Worm (Caenorhabditis elegans) whole organism, young adult: Measurements from ENCODE around the gene C09B9.7.
"Not testable (repeated sequence)": the region's sequence is repeated elsewhere in the genome, so short reads cannot be mapped to it uniquely, and the experiment has no call there.

Source experiments
- D2030.7 ChIP-seq: fragments of 200-800 bp; sonication (Bioruptor generic); IDR thresholded peaks from 2 replicates; pipeline ENCODE4 v1.3.6; 2022; ENCODE audit warnings: missing genetic modification reagents, missing genetic modification characterization, missing compliant biosample characterization
- F23B12.7 ChIP-seq: sonication (generic microtip); optimal IDR thresholded peaks from 2 replicates; lab custom pipeline; 2017; ENCODE audit warnings: missing genetic modification characterization, mild to moderate bottlenecking, missing compliant biosample characterization, antibody characterized with exemption, moderate library complexity; ENCODE audit not compliant: insufficient read depth
- F49E8.2 ChIP-seq: sonication (generic microtip); optimal IDR thresholded peaks from 3 replicates; lab custom pipeline; 2017; ENCODE audit warnings: missing genetic modification characterization, mild to moderate bottlenecking, missing compliant biosample characterization, antibody characterized with exemption, moderate library complexity; ENCODE audit not compliant: insufficient read depth
- F52B5.7 ChIP-seq: sonication (generic microtip); optimal IDR thresholded peaks from 2 replicates; lab custom pipeline; 2016; ENCODE audit warnings: mild to moderate bottlenecking, missing genetic modification characterization, missing compliant biosample characterization
- F57A8.1 ChIP-seq: fragments of 200-800 bp; sonication (Bioruptor generic); optimal IDR thresholded peaks from 2 replicates; lab custom pipeline; 2018; ENCODE audit warnings: mild to moderate bottlenecking, missing genetic modification characterization, moderate library complexity, missing compliant biosample characterization
- K11D2.4 ChIP-seq: fragments of 200-800 bp; sonication (Bioruptor generic); IDR thresholded peaks from 2 replicates; pipeline ENCODE4 v1.3.6; 2022; ENCODE audit warnings: missing genetic modification reagents, missing genetic modification characterization, missing compliant biosample characterization
- T07F8.4 ChIP-seq: sonication (generic microtip); optimal IDR thresholded peaks from 2 replicates; lab custom pipeline; 2016; ENCODE audit warnings: mild to moderate bottlenecking, missing genetic modification characterization, moderate library complexity, missing compliant biosample characterization
- Y53F4B.3 ChIP-seq: fragments of 200-800 bp; sonication (Bioruptor generic); IDR thresholded peaks from 2 replicates; pipeline ENCODE4 v1.3.6; 2022; ENCODE audit warnings: missing genetic modification reagents, missing genetic modification characterization, missing compliant biosample characterization
- Y95B8A.8 ChIP-seq: fragments of 200-800 bp; sonication (Bioruptor generic); IDR thresholded peaks from 2 replicates; pipeline ENCODE4 v1.3.6; 2022; ENCODE audit warnings: missing genetic modification reagents, missing genetic modification characterization, missing compliant biosample characterization
- ZK185.1 ChIP-seq: sonication (generic microtip); optimal IDR thresholded peaks from 2 replicates; lab custom pipeline; 2016; ENCODE audit warnings: mild to moderate bottlenecking, missing genetic modification characterization, missing compliant biosample characterization; ENCODE audit not compliant: poor library complexity, severe bottlenecking
- athp-1 ChIP-seq: sonication (generic microtip); optimal IDR thresholded peaks from 2 replicates; lab custom pipeline; 2017; ENCODE audit warnings: mild to moderate bottlenecking, missing genetic modification characterization, missing compliant biosample characterization
- bed-1 ChIP-seq: fragments of 200-800 bp; sonication (Bioruptor generic); IDR thresholded peaks from 2 replicates; pipeline ENCODE4 v1.3.6; 2022; ENCODE audit warnings: missing genetic modification reagents, missing genetic modification characterization, missing compliant biosample characterization
- ceh-79 ChIP-seq: sonication (generic microtip); optimal IDR thresholded peaks from 2 replicates; lab custom pipeline; 2017; ENCODE audit warnings: mild to moderate bottlenecking, missing genetic modification characterization, missing compliant biosample characterization
- dox-1 ChIP-seq: fragments of 200-800 bp; sonication (Bioruptor generic); IDR thresholded peaks from 2 replicates; pipeline ENCODE4 v1.3.6; 2022; ENCODE audit warnings: missing genetic modification reagents, missing genetic modification characterization, missing compliant biosample characterization
- ets-4 ChIP-seq: fragments of 200-800 bp; sonication (Bioruptor generic); optimal IDR thresholded peaks from 2 replicates; lab custom pipeline; 2018; ENCODE audit warnings: mild to moderate bottlenecking, missing genetic modification characterization, missing compliant biosample characterization
- hlh-12 ChIP-seq: sonication (generic microtip); optimal IDR thresholded peaks from 2 replicates; lab custom pipeline; 2016; ENCODE audit warnings: missing genetic modification characterization, missing compliant biosample characterization
- hmg-20 ChIP-seq: fragments of 200-800 bp; sonication (Bioruptor generic); IDR thresholded peaks from 2 replicates; pipeline ENCODE4 v1.3.6; 2022; ENCODE audit warnings: missing genetic modification reagents, missing genetic modification characterization, missing compliant biosample characterization
- let-607 ChIP-seq, 2 experiments: fragments of 200-800 bp in 1 of 2; sonication (Bioruptor generic) in 1 of 2; sonication (generic microtip) in 1 of 2; optimal IDR thresholded peaks; 2 replicates each; lab custom pipeline; 2016 to 2018; ENCODE audit warnings: mild to moderate bottlenecking in 2 of 2, missing compliant biosample characterization in 2 of 2, missing genetic modification characterization in 2 of 2, moderate library complexity in 2 of 2, missing genotype in 1 of 2
- lin-35 ChIP-seq, 3 experiments: fragments of 150-350 bp in 2 of 3; sonication (generic microtip) in 1 of 3; optimal IDR thresholded peaks; 2 replicates each; lab custom pipeline; 2014 to 2018; ENCODE audit warnings: missing biosample characterization in 3 of 3, missing genetic modification characterization in 3 of 3, missing genetic modification reagents in 3 of 3
- lir-1 ChIP-seq: fragments of 200-800 bp; sonication (Bioruptor generic); conservative IDR thresholded peaks from 2 replicates; pipeline ENCODE4 v1.3.6; 2022; ENCODE audit warnings: missing genetic modification reagents, missing genetic modification characterization, missing compliant biosample characterization
- lsy-27 ChIP-seq: sonication (generic microtip); optimal IDR thresholded peaks from 2 replicates; lab custom pipeline; 2017; ENCODE audit warnings: missing genetic modification characterization, mild to moderate bottlenecking, missing compliant biosample characterization, antibody characterized with exemption, missing genotype, borderline replicate concordance; ENCODE audit not compliant: insufficient read depth
- madf-8 ChIP-seq: fragments of 200-800 bp; sonication (Bioruptor generic); conservative IDR thresholded peaks from 2 replicates; pipeline ENCODE4 v1.3.6; 2022; ENCODE audit warnings: missing genetic modification reagents, missing genetic modification characterization, missing compliant biosample characterization
- mes-4 ChIP-seq: sonication (generic microtip); optimal IDR thresholded peaks from 2 replicates; lab custom pipeline; 2016; ENCODE audit warnings: missing genotype, missing genetic modification characterization, missing compliant biosample characterization
- nfya-1 ChIP-seq: sonication (generic microtip); optimal IDR thresholded peaks from 2 replicates; lab custom pipeline; 2017; ENCODE audit warnings: antibody characterized with exemption, missing compliant biosample characterization, missing genetic modification characterization, borderline replicate concordance; ENCODE audit not compliant: insufficient read depth
- nhr-179 ChIP-seq: sonication (generic microtip); optimal IDR thresholded peaks from 2 replicates; lab custom pipeline; 2016; ENCODE audit warnings: mild to moderate bottlenecking, missing genetic modification characterization, missing compliant biosample characterization
- nhr-80 ChIP-seq: sonication (generic microtip); optimal IDR thresholded peaks from 2 replicates; lab custom pipeline; 2016; ENCODE audit warnings: missing genetic modification characterization, missing compliant biosample characterization
- sdz-38 ChIP-seq: sonication (generic microtip); optimal IDR thresholded peaks from 2 replicates; lab custom pipeline; 2016; ENCODE audit warnings: missing genotype, missing genetic modification characterization, missing compliant biosample characterization
- sea-2 ChIP-seq: fragments of 200-800 bp; sonication (Bioruptor generic); IDR thresholded peaks from 2 replicates; pipeline ENCODE4 v1.3.6; 2022; ENCODE audit warnings: missing genetic modification characterization, missing compliant biosample characterization
- zfh-2 ChIP-seq: fragments of 200-800 bp; sonication (Bioruptor generic); conservative IDR thresholded peaks from 2 replicates; pipeline ENCODE4 v1.3.6; 2022; ENCODE audit warnings: missing genetic modification reagents, missing genetic modification characterization, missing compliant biosample characterization
- ztf-18 ChIP-seq: sonication (generic microtip); optimal IDR thresholded peaks from 2 replicates; lab custom pipeline; 2016; ENCODE audit warnings: missing genotype, mild to moderate bottlenecking, missing genetic modification characterization, missing compliant biosample characterization
- ztf-22 ChIP-seq: fragments of 200-800 bp; sonication (Bioruptor generic); optimal IDR thresholded peaks from 2 replicates; lab custom pipeline; 2018; ENCODE audit warnings: mild to moderate bottlenecking, missing genetic modification characterization, moderate library complexity, missing compliant biosample characterization

Gene C09B9.7

DNA sequence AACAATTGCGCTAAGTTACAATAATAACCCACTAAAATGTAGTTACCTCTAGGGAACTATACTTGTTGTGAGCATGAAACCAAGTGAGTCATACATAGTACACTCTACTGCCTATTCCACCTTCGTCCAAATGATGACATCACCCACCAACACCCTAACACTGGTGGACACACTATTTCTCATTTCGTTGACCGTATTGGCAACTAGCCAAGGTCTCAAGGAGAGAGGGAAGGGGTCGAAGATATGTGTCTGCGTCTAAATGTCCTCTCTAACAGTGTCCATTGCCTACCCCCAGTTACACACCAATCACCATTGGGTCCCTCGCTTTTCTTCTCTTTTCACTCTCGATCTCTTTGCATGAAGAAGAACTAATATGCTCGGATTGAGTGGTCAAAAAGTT is 17.0 kb upstream of the C09B9.7 start:
- TF ChIP-seq nfya-1 (tag; lab: Kevin White, UChicago) (no peak), dox-1 (GFP tag; lab: Robert Waterston, UW) (no peak), athp-1 (tag; lab: Kevin White, UChicago) (no peak)

DNA sequence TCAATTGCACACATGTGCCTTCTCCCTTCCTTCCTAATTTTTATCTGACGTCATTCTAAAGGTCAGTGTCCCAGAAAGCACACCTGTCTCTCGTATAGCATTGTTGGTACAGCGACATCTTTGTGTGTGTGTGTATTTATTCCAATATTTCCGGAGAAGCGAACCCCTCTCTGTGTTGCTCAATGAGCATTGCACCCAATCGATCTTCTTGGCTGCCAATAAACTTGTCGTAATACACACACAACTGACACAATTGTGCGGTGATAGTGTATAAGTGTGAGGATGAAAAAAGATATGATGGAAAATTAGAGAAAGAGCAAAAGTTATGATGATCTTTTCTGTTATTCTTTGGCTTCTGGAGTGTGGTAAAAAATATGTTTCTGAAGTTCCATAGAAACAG is 15.7 kb upstream of the C09B9.7 start:
- TF ChIP-seq D2030.7 (GFP tag; lab: Robert Waterston, UW) (no peak), ztf-18 (tag; lab: Kevin White, UChicago) (no peak), F52B5.7 (no peak), madf-8 (GFP tag; lab: Robert Waterston, UW) (no peak), nhr-80 (no peak), lsy-27 (no peak), lin-35 (GFP tag; optimal IDR thresholded peaks at IDR 0.05; lab: Kevin White, UChicago) (no peak), bed-1 (GFP tag; lab: Robert Waterston, UW) (no peak)

DNA sequence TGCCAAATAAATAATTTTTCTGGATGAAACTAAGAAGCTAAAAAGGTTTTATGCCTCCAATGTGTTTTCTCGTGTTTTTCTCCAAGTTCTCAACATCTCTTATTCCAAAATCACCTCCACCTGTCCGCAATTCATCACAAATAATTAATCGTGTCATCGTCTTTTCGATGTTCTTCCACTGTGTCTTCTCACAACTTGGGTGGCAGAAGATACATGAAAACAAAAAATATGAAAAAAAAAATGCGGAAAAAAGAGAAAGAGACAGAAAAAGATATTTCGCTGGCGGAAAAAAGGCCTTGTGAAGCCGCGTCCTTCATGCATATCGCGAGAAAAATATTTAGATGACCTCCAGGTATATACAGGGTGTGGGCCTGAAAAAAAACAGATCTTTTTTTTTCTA is 13.0 kb upstream of the C09B9.7 start:
- no peak for TF ChIP-seq nhr-179 (tag; lab: Kevin White, UChicago)
- no peak for TF ChIP-seq sea-2 (GFP tag; lab: Robert Waterston, UW)
- TF ChIP-seq F49E8.2 (tag; lab: Kevin White, UChicago) = no peak
- TF ChIP-seq ZK185.1 (tag; lab: Kevin White, UChicago) = no peak
- no peak for TF ChIP-seq K11D2.4
- no peak for TF ChIP-seq F23B12.7
- TF ChIP-seq ets-4 = no peak
- TF ChIP-seq Y95B8A.8 = no peak
- no peak for TF ChIP-seq mes-4 (tag; lab: Kevin White, UChicago)
- no peak for TF ChIP-seq Y53F4B.3 (GFP tag; lab: Robert Waterston, UW)
- no peak for TF ChIP-seq F57A8.1 (GFP tag; lab: Kevin White, UChicago)
- no peak for TF ChIP-seq T07F8.4

DNA sequence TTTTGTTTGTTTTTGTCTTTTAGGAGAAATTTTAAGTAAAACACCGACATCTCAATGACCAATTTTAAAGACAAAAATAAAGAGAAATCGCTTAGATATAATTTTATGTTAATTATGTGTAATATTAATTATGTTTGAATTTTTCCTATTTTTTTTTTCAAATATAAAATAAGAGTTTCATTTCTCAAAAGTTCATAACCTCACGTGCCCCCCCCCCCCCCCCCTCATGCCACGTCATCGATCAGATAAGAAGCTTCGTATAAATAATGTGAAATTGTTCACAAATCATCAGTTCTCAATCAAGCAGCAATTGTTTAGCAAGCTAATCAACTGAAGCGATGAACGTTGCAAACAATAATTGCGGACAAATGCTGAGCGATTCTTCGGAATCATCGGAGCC is 9.7 kb upstream of the C09B9.7 start, which contains the start of gene C02B10.6:
TSS of gene C02B10.6 (plus strand) at position 301 of the 400 bp plus-strand sequence.
- TF ChIP-seq let-607 (tag; optimal IDR thresholded peaks at IDR 0.05; lab: Kevin White, UChicago); ztf-22 (GFP tag; lab: Kevin White, UChicago); ceh-79 (tag; lab: Kevin White, UChicago): not testable (repeated sequence)
- TF ChIP-seq, all 124 proteins: peak for 0; not testable (repeated sequence) for 124

DNA sequence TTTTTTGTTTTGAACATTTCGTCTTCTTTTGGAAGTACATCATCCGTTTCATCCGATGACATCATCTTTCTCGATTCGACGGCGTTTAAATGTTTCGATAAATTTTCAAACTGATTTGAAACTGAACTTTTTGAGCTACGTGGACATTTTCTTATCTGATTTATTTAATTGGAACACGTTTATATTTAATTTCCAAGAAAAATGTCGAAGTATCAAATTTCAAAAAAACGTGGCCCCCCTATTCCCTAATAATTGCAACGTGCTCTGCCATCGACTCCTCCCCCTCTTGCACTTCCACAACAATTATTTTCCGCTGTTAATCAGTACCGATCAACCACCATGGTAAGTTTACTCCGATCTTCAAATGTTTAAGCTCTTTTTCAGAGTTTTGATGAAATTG is 7.7 kb upstream of the C09B9.7 start, which contains the start of the genes R13H9.6 and rmd-6:
TSS of gene R13H9.6 (minus strand) at position 101 of the 400 bp plus-strand sequence.
TSS of gene rmd-6 (plus strand) at position 305 of the 400 bp plus-strand sequence.
- not testable (repeated sequence) for TF ChIP-seq sdz-38; zfh-2 (GFP tag; lab: Robert Waterston, UW); hmg-20

DNA sequence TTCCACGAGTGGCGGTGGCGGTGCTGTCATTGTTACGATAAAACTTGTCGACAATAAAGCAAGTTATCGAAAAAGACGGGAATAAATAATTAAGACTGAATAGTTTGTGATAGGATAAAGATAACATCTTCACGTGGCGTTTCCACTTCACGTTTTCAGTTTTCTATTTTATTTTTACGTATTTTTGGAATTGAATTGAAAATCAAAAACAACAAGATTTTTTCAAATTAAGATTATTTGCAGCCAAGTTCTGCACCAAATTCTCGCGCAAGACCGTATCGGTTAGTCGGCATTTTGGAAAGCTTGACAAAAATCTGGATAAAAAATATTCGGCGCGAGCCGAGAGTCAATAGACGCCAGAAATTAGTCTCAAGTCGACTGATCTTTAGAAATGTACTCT is 6.0 kb upstream of the C09B9.7 start, which contains the start of gene ttbk-2.2:
TSS of gene ttbk-2.2 (minus strand) at position 101 of the 400 bp plus-strand sequence.
- TF ChIP-seq ets-4; lir-1; hlh-12 (tag; lab: Kevin White, UChicago): not testable (repeated sequence)
- TF ChIP-seq, all 124 proteins: peak for 0; not testable (repeated sequence) for 124
